Worm (Caenorhabditis elegans) whole organism, L4 larva: ENCODE data around the gene ref-1.

Source experiments
- aha-1 ChIP-seq: fragments of 150-350 bp; peaks from one replicate; lab custom pipeline; 2014; ENCODE audit warnings: missing biosample characterization, missing genetic modification characterization
- cey-2 ChIP-seq: sonication (generic microtip); optimal IDR thresholded peaks from 3 replicates; lab custom pipeline; 2017; ENCODE audit warnings: missing genetic modification characterization, mild to moderate bottlenecking, missing compliant biosample characterization, antibody characterized with exemption, borderline replicate concordance; ENCODE audit not compliant: insufficient read depth
- daf-12 ChIP-seq: fragments of 150-350 bp; optimal IDR thresholded peaks from 2 replicates; lab custom pipeline; 2014; ENCODE audit warnings: missing biosample characterization, missing genetic modification reagents, missing genetic modification characterization
- dmd-6 ChIP-seq: fragments of 200-800 bp; sonication (Bioruptor generic); IDR thresholded peaks from 2 replicates; pipeline ENCODE4 v1.3.6; 2022; ENCODE audit warnings: missing genetic modification reagents, missing genetic modification characterization, missing compliant biosample characterization
- dve-1 ChIP-seq: sonication (generic microtip); optimal IDR thresholded peaks from 2 replicates; lab custom pipeline; 2017; ENCODE audit warnings: antibody characterized with exemption, mild to moderate bottlenecking, missing genetic modification characterization, missing compliant biosample characterization; ENCODE audit not compliant: insufficient read depth
- hlh-11 ChIP-seq: fragments of 200-800 bp; sonication (Bioruptor generic); optimal IDR thresholded peaks from 2 replicates; lab custom pipeline; 2018; ENCODE audit warnings: mild to moderate bottlenecking, missing genetic modification characterization, missing compliant biosample characterization
- nhr-10 ChIP-seq: fragments of 150-350 bp; optimal IDR thresholded peaks from 2 replicates; lab custom pipeline; 2014; ENCODE audit warnings: missing biosample characterization, missing genetic modification characterization
- nhr-41 ChIP-seq: fragments of 200-800 bp; sonication (Bioruptor generic); IDR thresholded peaks from 2 replicates; pipeline ENCODE4 v1.3.6; 2022; ENCODE audit warnings: missing genetic modification reagents, missing genetic modification characterization, missing compliant biosample characterization
- saeg-2 ChIP-seq: fragments of 200-800 bp; sonication (Bioruptor generic); IDR thresholded peaks from 2 replicates; pipeline ENCODE4 v1.3.6; 2022; ENCODE audit warnings: missing genetic modification reagents, missing genetic modification characterization, missing compliant biosample characterization
- unc-62 ChIP-seq, 3 experiments: fragments of 150-350 bp in 1 of 3; sonication (generic microtip); optimal IDR thresholded peaks in 2 of 3; peaks in 1 of 3; 1 replicate in 1 of 3; 2 replicates in 2 of 3; lab custom pipeline; 2014 to 2017; ENCODE audit warnings: missing biosample characterization in 3 of 3, missing genetic modification characterization in 3 of 3, missing genetic modification reagents in 3 of 3, missing genotype in 1 of 3

The ref-1 gene

DNA sequence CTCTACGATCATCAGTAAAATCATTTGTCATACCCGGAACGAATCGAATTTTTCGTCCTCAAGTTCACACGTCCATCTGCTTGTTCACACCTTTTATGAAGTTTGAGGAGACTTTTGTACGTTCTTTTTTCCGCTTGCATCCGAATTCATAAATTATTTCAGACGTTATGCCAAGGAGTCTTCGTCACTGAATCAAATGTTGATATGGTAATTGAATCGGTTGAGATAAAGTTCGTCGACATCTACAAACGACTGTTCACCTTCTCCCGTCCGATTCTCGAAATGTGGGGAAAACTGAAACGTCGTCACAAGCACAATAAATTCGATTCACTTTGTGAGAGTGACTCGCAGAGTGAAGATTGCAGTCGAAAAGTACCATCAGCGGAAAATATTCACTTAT lies 33.8 kb downstream of the ref-1 start:
- TF ChIP-seq nhr-41 (GFP tag; lab: Robert Waterston, UW) (no peak), dve-1 (tag; lab: Kevin White, UChicago) (no peak), aha-1 (peak; percentile 92)

DNA sequence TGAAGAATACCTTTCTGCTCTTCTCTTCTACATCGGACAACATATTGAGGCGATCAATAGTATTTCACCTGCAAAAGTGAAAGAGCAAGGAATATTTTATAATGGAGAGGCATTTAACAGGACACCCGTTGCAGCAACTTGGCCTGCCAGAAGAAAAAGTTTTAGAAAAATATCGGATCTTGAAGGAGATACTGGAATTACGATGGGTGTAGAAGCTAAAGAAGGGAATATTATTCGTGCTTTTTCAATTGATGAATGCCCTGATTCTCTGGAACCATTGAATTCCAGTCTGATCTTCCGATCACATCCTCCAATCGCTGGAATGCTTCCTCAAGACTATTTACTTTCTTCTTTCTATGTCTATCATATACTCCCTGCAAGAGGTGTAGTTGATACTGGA lies 43.0 kb downstream of the ref-1 start:
- no peak for TF ChIP-seq hlh-11 (tag; lab: Kevin White, UChicago)
- no peak for TF ChIP-seq nhr-10 (tag; lab: Kevin White, UChicago)
- no peak for TF ChIP-seq cey-2 (tag; lab: Kevin White, UChicago)
- no peak for TF ChIP-seq saeg-2 (GFP tag; lab: Robert Waterston, UW)
- no peak for TF ChIP-seq daf-12
- TF ChIP-seq dmd-6 (GFP tag; lab: Robert Waterston, UW): no peak
- peak in 1 of 2 experiments; percentile 95 for TF ChIP-seq unc-62 (GFP tag; optimal IDR thresholded peaks at IDR 0.05 in 1 of 2; lab: Kevin White, UChicago)
- no peak for TF ChIP-seq unc-62 (tag; optimal IDR thresholded peaks at IDR 0.05; lab: Kevin White, UChicago)
